Worm (Caenorhabditis elegans) whole organism, young adult: ENCODE measurements around the gene Y60A9.3.

Source experiments
- C06A6.2 ChIP-seq: fragments of 200-800 bp; sonication (Bioruptor generic); conservative IDR thresholded peaks from 2 replicates; pipeline ENCODE4 v1.3.6; 2022; ENCODE audit warnings: missing genetic modification characterization, missing compliant biosample characterization
- F10E7.11 ChIP-seq: sonication (generic microtip); optimal IDR thresholded peaks from 2 replicates; lab custom pipeline; 2017; ENCODE audit warnings: mild to moderate bottlenecking, missing genetic modification characterization, moderate library complexity, missing compliant biosample characterization
- F33H1.4 ChIP-seq: fragments of 200-800 bp; sonication (Bioruptor generic); IDR thresholded peaks from 2 replicates; pipeline ENCODE4 v1.3.6; 2022; ENCODE audit warnings: missing genetic modification reagents, missing genetic modification characterization, missing compliant biosample characterization
- F37B4.10 ChIP-seq: fragments of 200-800 bp; sonication (Bioruptor generic); IDR thresholded peaks from 2 replicates; pipeline ENCODE4 v1.3.6; 2022; ENCODE audit warnings: missing genetic modification characterization, missing compliant biosample characterization
- F49E8.2 ChIP-seq: sonication (generic microtip); optimal IDR thresholded peaks from 3 replicates; lab custom pipeline; 2017; ENCODE audit warnings: missing genetic modification characterization, mild to moderate bottlenecking, missing compliant biosample characterization, antibody characterized with exemption, moderate library complexity; ENCODE audit not compliant: insufficient read depth
- T07F8.4 ChIP-seq: sonication (generic microtip); optimal IDR thresholded peaks from 2 replicates; lab custom pipeline; 2016; ENCODE audit warnings: mild to moderate bottlenecking, missing genetic modification characterization, moderate library complexity, missing compliant biosample characterization
- Y53F4B.3 ChIP-seq: fragments of 200-800 bp; sonication (Bioruptor generic); IDR thresholded peaks from 2 replicates; pipeline ENCODE4 v1.3.6; 2022; ENCODE audit warnings: missing genetic modification reagents, missing genetic modification characterization, missing compliant biosample characterization
- Y53G8AR.9 ChIP-seq: fragments of 200-800 bp; sonication (Bioruptor generic); conservative IDR thresholded peaks from 2 replicates; pipeline ENCODE4 v1.3.6; 2022; ENCODE audit warnings: missing genetic modification reagents, missing genetic modification characterization, missing compliant biosample characterization
- ZK185.1 ChIP-seq: sonication (generic microtip); optimal IDR thresholded peaks from 2 replicates; lab custom pipeline; 2016; ENCODE audit warnings: mild to moderate bottlenecking, missing genetic modification characterization, missing compliant biosample characterization; ENCODE audit not compliant: poor library complexity, severe bottlenecking
- aptf-2 ChIP-seq: fragments of 200-800 bp; sonication (Bioruptor generic); conservative IDR thresholded peaks from 2 replicates; pipeline ENCODE4 v1.3.6; 2022; ENCODE audit warnings: missing genetic modification reagents, missing genetic modification characterization, missing compliant biosample characterization
- aptf-3 ChIP-seq: fragments of 200-800 bp; sonication (Bioruptor generic); IDR thresholded peaks from 2 replicates; pipeline ENCODE4 v1.3.6; 2022; ENCODE audit warnings: missing genetic modification characterization, missing compliant biosample characterization
- ceh-27 ChIP-seq: fragments of 200-800 bp; sonication (Bioruptor generic); optimal IDR thresholded peaks from 2 replicates; lab custom pipeline; 2018; ENCODE audit warnings: mild to moderate bottlenecking, missing genetic modification characterization, moderate library complexity, missing compliant biosample characterization
- ceh-58 ChIP-seq: fragments of 200-800 bp; sonication (Bioruptor generic); IDR thresholded peaks from 2 replicates; pipeline ENCODE4 v1.3.6; 2022; ENCODE audit warnings: missing genetic modification characterization, missing compliant biosample characterization
- ceh-79 ChIP-seq: sonication (generic microtip); optimal IDR thresholded peaks from 2 replicates; lab custom pipeline; 2017; ENCODE audit warnings: mild to moderate bottlenecking, missing genetic modification characterization, missing compliant biosample characterization
- chd-7 ChIP-seq: sonication (generic microtip); optimal IDR thresholded peaks from 2 replicates; lab custom pipeline; 2016; ENCODE audit warnings: mild to moderate bottlenecking, missing genetic modification characterization, moderate library complexity, missing compliant biosample characterization
- die-1 ChIP-seq: sonication (generic microtip); optimal IDR thresholded peaks from 2 replicates; lab custom pipeline; 2016; ENCODE audit warnings: missing genotype, mild to moderate bottlenecking, missing genetic modification characterization, missing compliant biosample characterization
- dox-1 ChIP-seq: fragments of 200-800 bp; sonication (Bioruptor generic); IDR thresholded peaks from 2 replicates; pipeline ENCODE4 v1.3.6; 2022; ENCODE audit warnings: missing genetic modification reagents, missing genetic modification characterization, missing compliant biosample characterization
- gei-17 ChIP-seq: fragments of 200-800 bp; sonication (Bioruptor generic); optimal IDR thresholded peaks from 2 replicates; lab custom pipeline; 2018; ENCODE audit warnings: mild to moderate bottlenecking, missing genetic modification characterization, missing compliant biosample characterization
- hlh-26 ChIP-seq: fragments of 200-800 bp; sonication (Bioruptor generic); conservative IDR thresholded peaks from 2 replicates; pipeline ENCODE4 v1.3.6; 2022; ENCODE audit warnings: missing genetic modification reagents, missing genetic modification characterization, missing compliant biosample characterization
- hrde-1 ChIP-seq: sonication (generic microtip); optimal IDR thresholded peaks from 2 replicates; lab custom pipeline; 2016; ENCODE audit warnings: missing genetic modification characterization, mild to moderate bottlenecking, missing compliant biosample characterization, moderate library complexity, missing genotype, missing genetic modification reagents, borderline replicate concordance
- hsf-1 ChIP-seq: fragments of 200-800 bp; sonication (Bioruptor generic); IDR thresholded peaks from 2 replicates; pipeline ENCODE4 v1.3.6; 2022; ENCODE audit warnings: missing genetic modification reagents, missing genetic modification characterization, missing compliant biosample characterization
- lin-26 ChIP-seq: fragments of 200-800 bp; sonication (Bioruptor generic); IDR thresholded peaks from 2 replicates; pipeline ENCODE4 v1.3.6; 2022; ENCODE audit warnings: missing genetic modification reagents, missing genetic modification characterization, missing compliant biosample characterization
- lin-40 ChIP-seq: sonication (generic microtip); optimal IDR thresholded peaks from 2 replicates; lab custom pipeline; 2016; ENCODE audit warnings: missing genetic modification characterization, mild to moderate bottlenecking, missing compliant biosample characterization, missing genotype, missing genetic modification reagents
- lsl-1 ChIP-seq: fragments of 200-800 bp; sonication (Bioruptor generic); optimal IDR thresholded peaks from 2 replicates; lab custom pipeline; 2018; ENCODE audit warnings: mild to moderate bottlenecking, missing genetic modification characterization, moderate library complexity, missing compliant biosample characterization
- lsy-27 ChIP-seq: sonication (generic microtip); optimal IDR thresholded peaks from 2 replicates; lab custom pipeline; 2017; ENCODE audit warnings: missing genetic modification characterization, mild to moderate bottlenecking, missing compliant biosample characterization, antibody characterized with exemption, missing genotype, borderline replicate concordance; ENCODE audit not compliant: insufficient read depth
- madf-3 ChIP-seq: fragments of 200-800 bp; sonication (Bioruptor generic); IDR thresholded peaks from 2 replicates; pipeline ENCODE4 v1.3.6; 2022; ENCODE audit warnings: missing genetic modification reagents, missing genetic modification characterization, missing compliant biosample characterization
- madf-6 ChIP-seq: fragments of 200-800 bp; sonication (Bioruptor generic); IDR thresholded peaks from 2 replicates; pipeline ENCODE4 v1.3.6; 2022; ENCODE audit warnings: missing genetic modification reagents, missing genetic modification characterization, missing compliant biosample characterization
- mel-28 ChIP-seq: sonication (generic microtip); optimal IDR thresholded peaks from 2 replicates; lab custom pipeline; 2016; ENCODE audit warnings: borderline replicate concordance, mild to moderate bottlenecking, missing genetic modification characterization, missing compliant biosample characterization
- nfya-1 ChIP-seq: sonication (generic microtip); optimal IDR thresholded peaks from 2 replicates; lab custom pipeline; 2017; ENCODE audit warnings: antibody characterized with exemption, missing compliant biosample characterization, missing genetic modification characterization, borderline replicate concordance; ENCODE audit not compliant: insufficient read depth
- nhr-120 ChIP-seq: fragments of 200-800 bp; sonication (Bioruptor generic); IDR thresholded peaks from 2 replicates; pipeline ENCODE4 v1.3.6; 2022; ENCODE audit warnings: missing genetic modification characterization, missing compliant biosample characterization
- nhr-179 ChIP-seq: sonication (generic microtip); optimal IDR thresholded peaks from 2 replicates; lab custom pipeline; 2016; ENCODE audit warnings: mild to moderate bottlenecking, missing genetic modification characterization, missing compliant biosample characterization
- nhr-80 ChIP-seq: sonication (generic microtip); optimal IDR thresholded peaks from 2 replicates; lab custom pipeline; 2016; ENCODE audit warnings: missing genetic modification characterization, missing compliant biosample characterization
- sdz-38 ChIP-seq: sonication (generic microtip); optimal IDR thresholded peaks from 2 replicates; lab custom pipeline; 2016; ENCODE audit warnings: missing genotype, missing genetic modification characterization, missing compliant biosample characterization
- snpc-1.1 ChIP-seq: sonication (generic microtip); optimal IDR thresholded peaks from 2 replicates; lab custom pipeline; 2017; ENCODE audit warnings: missing genetic modification characterization, mild to moderate bottlenecking, missing compliant biosample characterization, antibody characterized with exemption, moderate library complexity, missing genotype, missing genetic modification reagents; ENCODE audit not compliant: insufficient read depth
- unc-62 ChIP-seq: fragments of 150-350 bp; optimal IDR thresholded peaks from 2 replicates; lab custom pipeline; 2014; ENCODE audit warnings: missing biosample characterization, missing genetic modification reagents, missing genetic modification characterization
- xnd-1 ChIP-seq: sonication (generic microtip); optimal IDR thresholded peaks from 2 replicates; lab custom pipeline; 2016; ENCODE audit warnings: missing genotype, missing genetic modification reagents, missing genetic modification characterization, missing compliant biosample characterization
- zfh-2 ChIP-seq: fragments of 200-800 bp; sonication (Bioruptor generic); conservative IDR thresholded peaks from 2 replicates; pipeline ENCODE4 v1.3.6; 2022; ENCODE audit warnings: missing genetic modification reagents, missing genetic modification characterization, missing compliant biosample characterization
- ztf-18 ChIP-seq: sonication (generic microtip); optimal IDR thresholded peaks from 2 replicates; lab custom pipeline; 2016; ENCODE audit warnings: missing genotype, mild to moderate bottlenecking, missing genetic modification characterization, missing compliant biosample characterization
- ztf-26 ChIP-seq: sonication (generic microtip); optimal IDR thresholded peaks from 2 replicates; lab custom pipeline; 2017; ENCODE audit warnings: missing genetic modification characterization, missing compliant biosample characterization
- ztf-3 ChIP-seq: fragments of 200-800 bp; sonication (Bioruptor generic); optimal IDR thresholded peaks from 2 replicates; lab custom pipeline; 2018; ENCODE audit warnings: mild to moderate bottlenecking, missing genetic modification characterization, missing compliant biosample characterization

The Y60A9.3 gene

ce11 chrX:14335621-14336020 is 47.4 kb upstream of the Y60A9.3 start:
- TF ChIP-seq F37B4.10 (GFP tag; lab: Robert Waterston, UW) (no peak), F33H1.4 (GFP tag; lab: Robert Waterston, UW) (no peak), ztf-26 (no peak), ceh-58 (GFP tag; lab: Robert Waterston, UW) (no peak), ZK185.1 (no peak), zfh-2 (peak; percentile 68)

- TF ChIP-seq ceh-79 (no peak), lsl-1 (no peak), mel-28 (tag; lab: Kevin White, UChicago) (no peak), sdz-38 (no peak), xnd-1 (tag; lab: Kevin White, UChicago) (no peak), ztf-3 (GFP tag; lab: Kevin White, UChicago) (no peak), lsy-27 (tag; lab: Kevin White, UChicago) (no peak)
Observed at ce11 chrX:14338896-14339295, 44.2 kb upstream of the Y60A9.3 start.

DNA sequence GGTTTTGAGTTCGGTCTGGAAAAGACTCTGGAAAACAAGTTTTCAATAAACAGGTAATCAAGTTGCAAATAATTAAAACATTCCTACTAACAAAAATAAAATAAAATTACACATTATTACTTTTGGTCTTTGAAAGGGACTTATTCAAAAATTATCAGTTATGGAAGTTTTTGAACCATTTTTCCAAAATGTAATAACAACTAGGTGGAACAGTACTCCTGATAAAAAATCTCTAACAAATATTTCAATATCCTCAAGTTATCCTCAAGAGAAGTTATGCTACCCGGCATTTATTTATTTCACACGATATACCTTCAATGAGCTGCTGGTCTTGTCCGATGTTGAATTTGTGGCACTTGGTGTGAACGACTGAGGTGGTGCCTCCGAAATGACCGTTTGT is 43.3 kb upstream of the Y60A9.3 start:
- TF ChIP-seq Y53F4B.3 (GFP tag; lab: Robert Waterston, UW) (no peak), gei-17 (GFP tag; lab: Kevin White, UChicago) (no peak), nhr-120 (no peak), Y53G8AR.9 (GFP tag; lab: Robert Waterston, UW) (no peak), hsf-1 (GFP tag; lab: Robert Waterston, UW) (no peak), hrde-1 (tag; lab: Kevin White, UChicago) (no peak), lin-26 (GFP tag; lab: Robert Waterston, UW) (no peak), unc-62 (no peak), sdz-38 (no peak), snpc-1.1 (tag; lab: Kevin White, UChicago) (no peak), ceh-79 (no peak), nhr-179 (tag; lab: Kevin White, UChicago) (no peak), die-1 (tag; lab: Kevin White, UChicago) (no peak), madf-3 (no peak), ceh-27 (GFP tag; lab: Kevin White, UChicago) (no peak), lin-40 (no peak), dox-1 (no peak)

- TF ChIP-seq chd-7 (tag; lab: Kevin White, UChicago) (no peak), F10E7.11 (tag; lab: Kevin White, UChicago) (no peak), aptf-2 (no peak), C06A6.2 (no peak), aptf-3 (no peak), ztf-3 (GFP tag; lab: Kevin White, UChicago) (no peak), nfya-1 (tag; lab: Kevin White, UChicago) (no peak), T07F8.4 (no peak), nhr-80 (no peak), hlh-26 (GFP tag; lab: Robert Waterston, UW) (no peak), madf-6 (GFP tag; lab: Robert Waterston, UW) (no peak), ztf-18 (no peak), F49E8.2 (tag; lab: Kevin White, UChicago) (no peak)
Observed at ce11 chrX:14340381-14340780, 42.7 kb upstream of the Y60A9.3 start, which contains the start of gene sel-7. sel-7 (minus strand) TSS chrX:14340481.
